Fruit fly (Drosophila melanogaster): Measurements from ENCODE around the gene mahe.
A peak's percentile ranks its signal among the peaks of the same experiment; 100 is the strongest.

The mahe gene

dm6 chrX:7935798-7936572 lies 4.8 kb upstream of the mahe start, which contains the start of gene Ubr3:
Ubr3 (plus strand) TSS chrX:7935896.
- no peak for TF ChIP-seq cnc (optimal IDR thresholded peaks at IDR 0.05)
- no peak for TF ChIP-seq Hr96 (GFP tag; optimal IDR thresholded peaks at IDR 0.05)
- no peak for TF ChIP-seq CG12768 (GFP tag; optimal IDR thresholded peaks at IDR 0.05)
- TF ChIP-seq CG14711 (tag; optimal IDR thresholded peaks at IDR 0.05) = no peak
- peak; percentile 76 for TF ChIP-seq Mnt (GFP tag; optimal IDR thresholded peaks at IDR 0.05)
- TF ChIP-seq CG11617 (GFP tag; optimal IDR thresholded peaks at IDR 0.05) = peak; percentile 66
- peak; percentile 7 for TF ChIP-seq CG7101 (tag; optimal IDR thresholded peaks at IDR 0.05)
- TF ChIP-seq tj (GFP tag; optimal IDR thresholded peaks at IDR 0.05) = peak; percentile 27
- peak; percentile 25 for TF ChIP-seq Crg-1 (GFP tag; optimal IDR thresholded peaks at IDR 0.05)
- peak; percentile 48 for TF ChIP-seq CG1620 (GFP tag; optimal IDR thresholded peaks at IDR 0.05)
- no peak for TF ChIP-seq Clk (GFP tag; optimal IDR thresholded peaks at IDR 0.05)
- peak; percentile 49 for TF ChIP-seq pad (GFP tag; optimal IDR thresholded peaks at IDR 0.05)
- peak; percentile 8 for TF ChIP-seq bab1 (GFP tag; optimal IDR thresholded peaks at IDR 0.05)
- peak; percentile 47 for TF ChIP-seq cic (GFP tag; optimal IDR thresholded peaks at IDR 0.05)

DNA sequence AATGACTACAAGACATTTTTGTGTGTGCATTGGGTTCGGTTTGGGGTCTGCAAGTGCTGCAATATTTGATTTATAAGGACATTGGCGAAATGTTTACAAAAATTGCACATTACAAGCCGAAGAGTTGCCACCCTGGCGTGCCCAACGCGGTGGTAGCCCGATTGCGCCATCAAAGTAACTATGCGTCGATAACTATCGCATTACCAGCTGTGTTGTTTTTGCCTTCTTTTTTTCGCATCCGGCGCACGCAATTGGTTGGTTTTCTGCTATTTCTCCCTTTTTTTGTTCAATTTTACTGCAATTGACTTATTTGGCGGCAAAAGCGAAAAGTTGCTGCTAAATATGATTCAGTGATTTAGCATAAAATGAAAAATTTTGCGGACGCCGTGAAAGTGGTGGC lies 3.5 kb upstream of the mahe start, which contains the start of gene RpS14b:
TSS of gene RpS14b (plus strand) at position 220 of the 400 bp plus-strand sequence.
- TF ChIP-seq CG7045 (GFP tag; optimal IDR thresholded peaks at IDR 0.05) (peak; percentile 44), Crg-1 (GFP tag; optimal IDR thresholded peaks at IDR 0.05) (peak; percentile 83), toe (GFP tag; optimal IDR thresholded peaks at IDR 0.05) (peak; percentile 24), CG33017 (tag; optimal IDR thresholded peaks at IDR 0.05) (peak; percentile 37), ovo (GFP tag; optimal IDR thresholded peaks at IDR 0.05) (peak; percentile 89), cnc (optimal IDR thresholded peaks at IDR 0.05) (no peak), Mnt (GFP tag; optimal IDR thresholded peaks at IDR 0.05) (peak; percentile 94), cic (GFP tag; optimal IDR thresholded peaks at IDR 0.05) (peak; percentile 7), CG1620 (GFP tag; optimal IDR thresholded peaks at IDR 0.05) (peak; percentile 89), CG14711 (tag; optimal IDR thresholded peaks at IDR 0.05) (peak; percentile 75), Clk (GFP tag; optimal IDR thresholded peaks at IDR 0.05) (no peak), Hr96 (GFP tag; optimal IDR thresholded peaks at IDR 0.05) (peak; percentile 88), CG12768 (GFP tag; optimal IDR thresholded peaks at IDR 0.05) (peak; percentile 57), kay (GFP tag; ENCODE audit: borderline replicate concordance) (no peak), bab1 (GFP tag; optimal IDR thresholded peaks at IDR 0.05) (peak; percentile 94), CG5204 (GFP tag; optimal IDR thresholded peaks at IDR 0.05) (no peak), CG11617 (GFP tag; optimal IDR thresholded peaks at IDR 0.05) (peak; percentile 94), tj (GFP tag; optimal IDR thresholded peaks at IDR 0.05) (peak; percentile 78), CG7101 (tag; optimal IDR thresholded peaks at IDR 0.05) (peak; percentile 88), pad (GFP tag; optimal IDR thresholded peaks at IDR 0.05) (peak; percentile 73)

DNA sequence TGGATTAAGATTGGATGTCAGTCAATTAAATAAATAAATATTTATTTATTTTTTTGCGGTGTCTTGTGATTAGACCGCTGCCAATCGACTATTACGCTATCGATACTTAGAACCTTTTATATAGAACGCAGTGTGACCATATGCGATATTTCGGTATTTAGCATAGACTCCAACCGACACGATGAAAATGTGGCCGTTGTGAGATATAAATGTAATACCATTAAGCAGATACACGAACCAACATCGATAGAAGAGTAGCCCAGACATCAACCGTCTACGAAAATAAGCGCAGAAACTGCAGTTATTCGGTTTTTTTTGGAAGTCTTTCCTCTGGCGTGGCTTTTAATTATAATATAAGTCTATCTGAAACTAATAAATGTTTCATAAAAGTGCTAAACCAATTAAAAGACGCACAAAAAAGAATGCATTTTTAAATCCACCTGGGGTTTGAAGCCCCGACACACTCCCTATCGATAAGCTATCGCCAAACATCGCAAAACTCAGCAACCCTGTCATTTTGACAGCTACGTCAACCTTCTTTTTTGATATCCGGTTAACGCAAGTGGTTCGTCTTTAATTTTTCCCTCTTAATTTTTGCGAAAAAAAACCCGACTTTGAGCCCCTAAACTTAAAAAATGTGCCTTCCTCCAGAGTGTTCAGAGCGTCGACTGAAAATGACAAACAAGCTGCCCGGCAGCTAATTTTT lies 2.2 kb upstream of the mahe start, which contains the start of the genes Dhdds and RpS14a:
TSS of gene Dhdds (minus strand) at position 142 of the 706 bp plus-strand sequence.
TSS of gene RpS14a (plus strand) at position 533 of the 706 bp plus-strand sequence.
- TF ChIP-seq CG7045 (GFP tag; optimal IDR thresholded peaks at IDR 0.05) (peak; percentile 24), CG14711 (tag; optimal IDR thresholded peaks at IDR 0.05) (peak; percentile 96), bab1 (GFP tag; optimal IDR thresholded peaks at IDR 0.05) (peak; percentile 43), toe (GFP tag; optimal IDR thresholded peaks at IDR 0.05) (no peak), tj (GFP tag; optimal IDR thresholded peaks at IDR 0.05) (peak; percentile 66), cnc (optimal IDR thresholded peaks at IDR 0.05) (no peak), cic (GFP tag; optimal IDR thresholded peaks at IDR 0.05) (no peak), CG1620 (GFP tag; optimal IDR thresholded peaks at IDR 0.05) (peak; percentile 64), CG33017 (tag; optimal IDR thresholded peaks at IDR 0.05) (no peak), CG12768 (GFP tag; optimal IDR thresholded peaks at IDR 0.05) (no peak), Crg-1 (GFP tag; optimal IDR thresholded peaks at IDR 0.05) (peak; percentile 84), Mnt (GFP tag; optimal IDR thresholded peaks at IDR 0.05) (peak; percentile 81), ovo (GFP tag; optimal IDR thresholded peaks at IDR 0.05) (peak; percentile 77), Hr96 (GFP tag; optimal IDR thresholded peaks at IDR 0.05) (no peak), CG11617 (GFP tag; optimal IDR thresholded peaks at IDR 0.05) (peak; percentile 91), Clk (GFP tag; optimal IDR thresholded peaks at IDR 0.05) (no peak), kay (GFP tag; ENCODE audit: borderline replicate concordance) (no peak), pad (GFP tag; optimal IDR thresholded peaks at IDR 0.05) (peak; percentile 66), CG5204 (GFP tag; optimal IDR thresholded peaks at IDR 0.05) (no peak), CG7101 (tag; optimal IDR thresholded peaks at IDR 0.05) (peak; percentile 77)

dm6 chrX:7930236-7931027 lies 750 bp downstream of the mahe start:
- TF ChIP-seq CG7101 (tag; optimal IDR thresholded peaks at IDR 0.05) (peak; percentile 19), pad (GFP tag; optimal IDR thresholded peaks at IDR 0.05) (peak; percentile 25), tj (GFP tag; optimal IDR thresholded peaks at IDR 0.05) (peak; percentile 8), toe (GFP tag; optimal IDR thresholded peaks at IDR 0.05) (no peak), CG12768 (GFP tag; optimal IDR thresholded peaks at IDR 0.05) (peak; percentile 6)

DNA sequence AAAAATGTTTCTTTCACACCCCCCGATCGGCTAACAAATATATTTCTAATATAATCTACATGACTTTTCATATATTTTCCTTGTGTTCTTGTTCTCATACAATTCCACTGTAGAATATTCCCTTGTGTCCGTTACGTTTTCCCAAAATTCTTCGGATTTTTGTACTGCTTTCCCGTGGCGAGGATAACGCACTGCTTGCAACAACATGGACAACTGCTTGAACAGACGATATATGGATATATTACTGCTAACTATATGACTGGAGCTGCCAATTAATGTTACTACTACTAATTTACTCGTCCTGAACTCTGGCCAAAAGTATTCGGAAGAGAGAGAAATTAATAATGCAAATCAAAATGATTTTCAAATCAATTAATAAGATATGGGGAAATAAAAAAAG lies 6.3 kb downstream of the mahe start:
- no peak for TF ChIP-seq CG33017 (tag; optimal IDR thresholded peaks at IDR 0.05)
- no peak for TF ChIP-seq Mnt (GFP tag; optimal IDR thresholded peaks at IDR 0.05)
- no peak for TF ChIP-seq cnc (optimal IDR thresholded peaks at IDR 0.05)
- no peak for TF ChIP-seq tj (GFP tag; optimal IDR thresholded peaks at IDR 0.05)
- TF ChIP-seq CG14711 (tag; optimal IDR thresholded peaks at IDR 0.05) = no peak
- no peak for TF ChIP-seq CG5204 (GFP tag; optimal IDR thresholded peaks at IDR 0.05)
- TF ChIP-seq cic (GFP tag; optimal IDR thresholded peaks at IDR 0.05) = no peak
- TF ChIP-seq CG11617 (GFP tag; optimal IDR thresholded peaks at IDR 0.05) = no peak
- TF ChIP-seq bab1 (GFP tag; optimal IDR thresholded peaks at IDR 0.05) = no peak
- TF ChIP-seq CG1620 (GFP tag; optimal IDR thresholded peaks at IDR 0.05) = no peak
